Worm (Caenorhabditis elegans): ENCODE measurements around the gene sre-8.

The sre-8 gene

DNA sequence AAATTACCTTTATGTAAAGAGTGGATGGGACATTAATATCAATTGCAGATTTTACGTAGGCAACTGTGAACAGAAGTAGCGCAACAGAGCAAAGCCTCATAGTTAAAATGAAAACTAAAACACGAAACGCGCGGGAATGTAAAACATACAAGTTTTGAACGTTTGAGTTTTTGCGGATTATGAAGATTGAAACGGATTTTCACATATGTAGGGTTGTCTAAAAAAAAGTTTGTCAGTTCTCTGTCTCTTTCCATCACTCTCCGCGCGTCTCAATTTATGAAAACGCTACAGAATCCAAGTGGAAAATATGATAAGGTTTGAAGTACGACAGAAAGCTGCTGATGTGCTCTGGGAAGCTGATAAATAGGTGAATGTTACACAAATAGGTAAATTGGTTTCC lies 10.2 kb upstream of the sre-8 start, which contains the start of gene K02E11.3:
K02E11.3 (minus strand) TSS at position 101 of the 400 bp plus-strand sequence.
- no peak for TF ChIP-seq nhr-11 (tag; optimal IDR thresholded peaks at IDR 0.05)
- TF ChIP-seq lin-39 (tag; optimal IDR thresholded peaks at IDR 0.05): no peak
- no peak for TF ChIP-seq nhr-6 (tag; optimal IDR thresholded peaks at IDR 0.05)
- TF ChIP-seq ztf-11 (tag; optimal IDR thresholded peaks at IDR 0.05): no peak
- TF ChIP-seq nhr-10 (tag; optimal IDR thresholded peaks at IDR 0.05): no peak
- no peak for TF ChIP-seq unc-62 (GFP tag; optimal IDR thresholded peaks at IDR 0.05)
- TF ChIP-seq peb-1 (tag; optimal IDR thresholded peaks at IDR 0.05): no peak
- no peak for TF ChIP-seq sma-9 (GFP tag; optimal IDR thresholded peaks at IDR 0.05)
- no peak for TF ChIP-seq sma-9 (tag; optimal IDR thresholded peaks at IDR 0.05)
- TF ChIP-seq nhr-12 (tag; optimal IDR thresholded peaks at IDR 0.05): no peak
- TF ChIP-seq elt-1 (tag; optimal IDR thresholded peaks at IDR 0.05): no peak
- no peak for TF ChIP-seq ceh-82 (tag; optimal IDR thresholded peaks at IDR 0.05)
- no peak for TF ChIP-seq zag-1 (tag; optimal IDR thresholded peaks at IDR 0.05)
- TF ChIP-seq snpc-4 (tag; optimal IDR thresholded peaks at IDR 0.05): no peak
- TF ChIP-seq nhr-129 (tag; optimal IDR thresholded peaks at IDR 0.05): no peak
- TF ChIP-seq blmp-1 (tag; optimal IDR thresholded peaks at IDR 0.05; ENCODE audit: insufficient read depth): no peak
- TF ChIP-seq dmd-4 (tag; optimal IDR thresholded peaks at IDR 0.05): no peak
- TF ChIP-seq ZK546.5 (tag; optimal IDR thresholded peaks at IDR 0.05): no peak
- no peak for TF ChIP-seq ztf-1 (GFP tag; conservative IDR thresholded peaks at IDR 0.05)
- no peak for TF ChIP-seq F13H6.1 (tag; optimal IDR thresholded peaks at IDR 0.05)

DNA sequence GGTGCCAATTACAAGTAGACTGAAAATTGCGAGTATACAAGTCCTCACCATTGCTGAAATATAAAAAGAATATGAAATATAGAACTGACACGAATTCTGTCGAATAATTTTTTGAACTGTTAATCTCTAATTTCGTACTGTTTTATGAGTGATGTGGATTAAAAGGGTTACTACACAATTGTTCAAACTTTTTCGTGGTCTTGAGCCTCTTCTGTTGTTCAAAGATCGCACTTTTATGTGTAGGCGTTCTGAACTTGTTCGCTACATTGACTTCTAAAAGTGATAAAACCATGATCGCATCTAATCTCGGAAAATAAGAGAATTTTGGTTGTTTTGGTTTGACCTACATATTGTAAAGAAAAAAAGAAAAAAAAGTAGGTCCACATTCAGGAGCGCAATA lies 8.9 kb upstream of the sre-8 start, which contains the start of gene K02E11.4:
K02E11.4 (minus strand) TSS at position 101 of the 400 bp plus-strand sequence.
- TF ChIP-seq unc-62 (GFP tag; optimal IDR thresholded peaks at IDR 0.05) (no peak), snpc-4 (tag; optimal IDR thresholded peaks at IDR 0.05) (no peak), nhr-237 (tag; optimal IDR thresholded peaks at IDR 0.05) (no peak)

DNA sequence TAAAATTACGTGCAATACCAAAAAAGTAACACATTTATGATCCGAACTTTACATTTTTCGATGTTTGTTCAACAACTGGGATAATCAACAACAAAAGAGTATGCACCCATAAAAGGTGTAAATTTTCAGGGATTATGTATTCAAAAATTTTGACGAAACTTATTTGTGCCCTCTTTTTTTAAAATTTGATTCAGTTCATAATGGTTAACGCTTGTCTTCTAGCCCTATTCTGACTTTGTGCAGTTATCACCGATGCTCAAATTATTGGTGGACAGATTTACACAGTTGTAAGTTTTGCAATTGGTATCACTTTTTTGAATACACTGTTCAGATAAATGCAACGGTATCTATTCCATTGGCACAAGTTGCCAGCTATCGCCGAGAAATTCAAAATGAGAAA lies 8.3 kb upstream of the sre-8 start, which contains the start of gene K02E11.6:
K02E11.6 (plus strand) TSS at position 149 of the 400 bp plus-strand sequence.
- TF ChIP-seq unc-62 (GFP tag; optimal IDR thresholded peaks at IDR 0.05): no peak

ce11 chrV:14252025-14252424 lies 4.9 kb upstream of the sre-8 start, which contains the start of gene K02E11.5:
Gene K02E11.5, plus strand, starts transcription at chrV:14252325.
- TF ChIP-seq dmd-4 (tag; optimal IDR thresholded peaks at IDR 0.05) (no peak), ztf-11 (tag; optimal IDR thresholded peaks at IDR 0.05) (no peak), nhr-77 (tag; optimal IDR thresholded peaks at IDR 0.05) (no peak), aly-2 (tag; optimal IDR thresholded peaks at IDR 0.05) (no peak), mab-5 (tag; optimal IDR thresholded peaks at IDR 0.05) (no peak), lin-11 (tag; optimal IDR thresholded peaks at IDR 0.05) (no peak), skn-1 (tag; optimal IDR thresholded peaks at IDR 0.05) (no peak), nhr-11 (tag; optimal IDR thresholded peaks at IDR 0.05) (no peak)

ce11 chrV:14254221-14254620 lies 2.7 kb upstream of the sre-8 start, which contains the start of gene K02E11.7:
Gene K02E11.7, minus strand, starts transcription at chrV:14254321.
- TF ChIP-seq nhr-237 (tag; optimal IDR thresholded peaks at IDR 0.05): no peak
- no peak for TF ChIP-seq Y55F3AM.14 (GFP tag; optimal IDR thresholded peaks at IDR 0.05)
- TF ChIP-seq sma-9 (GFP tag; optimal IDR thresholded peaks at IDR 0.05): no peak
- TF ChIP-seq sma-9 (tag; optimal IDR thresholded peaks at IDR 0.05): no peak
- TF ChIP-seq ama-1 (optimal IDR thresholded peaks at IDR 0.05): no peak
- no peak for TF ChIP-seq ZK546.5 (tag; optimal IDR thresholded peaks at IDR 0.05)
- TF ChIP-seq dmd-4 (tag; optimal IDR thresholded peaks at IDR 0.05): no peak
- TF ChIP-seq nhr-12 (tag; optimal IDR thresholded peaks at IDR 0.05): no peak
- no peak for TF ChIP-seq nhr-6 (tag; optimal IDR thresholded peaks at IDR 0.05)
- no peak for TF ChIP-seq ceh-16 (tag; optimal IDR thresholded peaks at IDR 0.05)

DNA sequence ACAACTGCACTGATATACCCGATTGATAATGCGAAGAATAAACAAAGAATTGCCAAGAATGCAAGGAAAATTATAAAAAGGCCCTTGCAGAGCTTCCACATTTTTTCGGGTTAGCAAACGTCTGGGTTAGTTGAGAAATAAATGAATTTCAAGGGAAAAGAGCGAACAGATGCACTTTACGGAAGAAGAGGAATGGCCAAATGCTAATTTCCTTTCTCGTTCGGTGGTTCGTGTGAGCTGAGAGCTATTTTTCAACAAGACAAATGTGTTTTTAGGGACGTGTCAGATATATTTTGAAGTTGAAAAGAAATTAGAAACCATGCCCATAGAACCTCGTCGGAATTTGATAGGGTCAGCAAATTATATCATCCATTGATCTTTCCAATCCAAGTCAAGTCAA lies 3.9 kb downstream of the sre-8 start, which contains the start of gene F40G12.2:
F40G12.2 (minus strand) TSS at position 101 of the 400 bp plus-strand sequence.
- TF ChIP-seq nhr-77 (tag; optimal IDR thresholded peaks at IDR 0.05) (no peak), nhr-237 (tag; optimal IDR thresholded peaks at IDR 0.05) (no peak), sma-9 (GFP tag; optimal IDR thresholded peaks at IDR 0.05) (no peak), sma-9 (tag; optimal IDR thresholded peaks at IDR 0.05) (no peak), Y55F3AM.14 (GFP tag; optimal IDR thresholded peaks at IDR 0.05) (no peak), ceh-16 (tag; optimal IDR thresholded peaks at IDR 0.05) (no peak), ceh-82 (tag; optimal IDR thresholded peaks at IDR 0.05) (no peak), nhr-23 (tag; optimal IDR thresholded peaks at IDR 0.05) (no peak), mbf-1 (tag; optimal IDR thresholded peaks at IDR 0.05) (no peak), lin-11 (tag; optimal IDR thresholded peaks at IDR 0.05) (no peak)
